Worm (Caenorhabditis elegans): Measurements from ENCODE around the gene sel-10.

- TF ChIP-seq nhr-11 (tag; optimal IDR thresholded peaks at IDR 0.05) (no peak), lin-15B (tag; optimal IDR thresholded peaks at IDR 0.05) (no peak), aly-2 (tag; optimal IDR thresholded peaks at IDR 0.05) (no peak), ztf-4 (tag; optimal IDR thresholded peaks at IDR 0.05) (no peak), unc-130 (tag; optimal IDR thresholded peaks at IDR 0.05) (no peak), C16A3.4 (tag; optimal IDR thresholded peaks at IDR 0.05) (no peak), nhr-90 (tag; optimal IDR thresholded peaks at IDR 0.05; ENCODE audit: poor library complexity) (no peak), nhr-76 (tag; optimal IDR thresholded peaks at IDR 0.05) (no peak), nhr-237 (tag; optimal IDR thresholded peaks at IDR 0.05) (no peak), nhr-12 (tag; optimal IDR thresholded peaks at IDR 0.05) (no peak), nhr-28 (tag; optimal IDR thresholded peaks at IDR 0.05) (no peak)
Measured at ce11 chrV:13796246-13796776, 22.9 kb upstream of the sel-10 start, which contains the start of gene twk-32.
